Fruit fly (Drosophila melanogaster): ENCODE data around the gene Pkc98E.

- TF ChIP-seq CTCF (optimal IDR thresholded peaks at IDR 0.05): no peak
- no peak for TF ChIP-seq CG8478 (optimal IDR thresholded peaks at IDR 0.05)
Observed at dm6 chr3R:29067091-29067490, 28.1 kb downstream of the Pkc98E start.
